Fruit fly (Drosophila melanogaster) whole organism, embryonic: ENCODE data around the gene CG9886.

Experiments used
- CG12155 ChIP-seq: fragments of 200-800 bp; sonication (Bioruptor generic); optimal IDR thresholded peaks from 3 replicates; lab custom pipeline; 2016; ENCODE audit warnings: missing biosample characterization, missing genetic modification characterization
- CG13296 ChIP-seq: fragments of 200-800 bp; sonication (Bioruptor generic); optimal IDR thresholded peaks from 3 replicates; lab custom pipeline; 2018; ENCODE audit warnings: missing biosample characterization, mild to moderate bottlenecking, missing genetic modification characterization
- CG17612 ChIP-seq: fragments of 200-800 bp; sonication (Bioruptor generic); IDR thresholded peaks from 2 replicates; pipeline ENCODE4 v1.3.6; 2022; ENCODE audit warnings: missing biosample characterization, missing genetic modification characterization
- CG31388 ChIP-seq: fragments of 200-800 bp; sonication (Bioruptor generic); optimal IDR thresholded peaks from 2 replicates; lab custom pipeline; 2016; ENCODE audit warnings: missing biosample characterization, missing genetic modification characterization
- CG3847 ChIP-seq: fragments of 200-800 bp; sonication (Bioruptor generic); IDR thresholded peaks from 2 replicates; pipeline ENCODE4 v1.3.6; 2022; ENCODE audit warnings: missing biosample characterization, missing genetic modification characterization
- Chrac-16 ChIP-seq: fragments of 200-800 bp; sonication (Bioruptor generic); optimal IDR thresholded peaks from 3 replicates; lab custom pipeline; 2016; ENCODE audit warnings: missing biosample characterization, missing genetic modification characterization
- GATAe ChIP-seq: fragments of 200-800 bp; sonication (Bioruptor generic); conservative IDR thresholded peaks from 2 replicates; pipeline ENCODE4 v1.3.6; 2022; ENCODE audit warnings: missing biosample characterization, missing genetic modification characterization
- Gsc ChIP-seq: fragments of 200-800 bp; sonication (Bioruptor generic); IDR thresholded peaks from 2 replicates; pipeline ENCODE4 v1.3.6; 2022; ENCODE audit warnings: missing biosample characterization, missing genetic modification characterization
- Hr3 ChIP-seq: fragments of 200-800 bp; sonication (Bioruptor generic); optimal IDR thresholded peaks from 3 replicates; lab custom pipeline; 2016; ENCODE audit warnings: missing biosample characterization, missing genetic modification characterization
- Vsx1 ChIP-seq: fragments of 200-800 bp; sonication (Bioruptor generic); optimal IDR thresholded peaks from 2 replicates; lab custom pipeline; 2017; ENCODE audit warnings: missing biosample characterization, mild to moderate bottlenecking, missing genetic modification characterization, missing genetic modification reagents
- knrl ChIP-seq: fragments of 200-800 bp; sonication (Bioruptor generic); IDR thresholded peaks from 3 replicates; pipeline ENCODE4 v1.3.6; 2022; ENCODE audit warnings: missing biosample characterization, missing genetic modification characterization; ENCODE audit not compliant: partially characterized antibody
- mld ChIP-seq: fragments of 200-800 bp; sonication (Bioruptor generic); IDR thresholded peaks from 3 replicates; pipeline ENCODE4 v1.3.6; 2022; ENCODE audit warnings: missing biosample characterization, missing genetic modification characterization; ENCODE audit not compliant: partially characterized antibody

DNA sequence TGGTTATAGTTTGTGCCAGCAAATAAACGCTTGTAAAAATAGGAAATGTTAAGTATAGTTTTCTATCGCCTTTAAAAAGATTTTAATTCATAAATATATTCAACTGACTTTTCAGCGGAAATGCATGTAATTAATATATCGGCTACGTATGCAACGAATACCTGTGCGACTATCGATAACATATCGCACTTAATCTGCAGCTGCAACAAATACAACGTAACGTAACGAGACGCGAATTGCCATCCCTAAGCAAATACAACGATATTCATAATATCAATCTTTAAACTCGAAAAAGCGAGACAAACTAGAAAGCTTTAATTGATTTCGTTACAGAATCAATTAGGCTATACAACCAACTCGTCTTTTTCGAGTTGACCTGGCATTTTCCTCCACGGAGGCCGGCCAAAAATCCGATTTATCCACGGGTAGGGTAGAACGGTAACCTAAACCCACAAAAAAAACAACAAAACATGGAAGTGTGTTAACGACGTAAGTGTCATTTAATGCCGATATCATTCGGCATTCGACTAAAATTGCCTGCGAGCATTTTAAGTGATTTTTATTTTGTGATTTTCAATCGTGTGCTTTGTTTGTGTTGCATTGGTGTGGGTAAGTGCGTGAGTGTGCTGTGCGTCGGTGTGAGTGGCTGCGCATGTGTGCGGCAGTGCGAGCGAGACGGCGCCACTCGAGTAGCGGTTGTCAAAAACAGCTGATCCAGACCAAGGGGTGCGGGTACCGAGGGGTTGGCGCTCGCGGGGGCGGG, 44.8 kb upstream of the CG9886 start, which contains the start of gene Atxn7:
- TF ChIP-seq Chrac-16 (no peak), GATAe (GFP tag; lab: Robert Waterston, UW) (no peak), Vsx1 (peak; percentile 81), CG12155 (GFP tag; lab: Kevin White, UChicago) (peak; percentile 99), mld (GFP tag; lab: Robert Waterston, UW) (peak; percentile 79; the same call in 2 of the 3 replicates), CG3847 (GFP tag; lab: Robert Waterston, UW) (peak; percentile 36; the same call in 1 of the 2 replicates), CG31388 (GFP tag; lab: Kevin White, UChicago) (no peak), knrl (GFP tag; lab: Robert Waterston, UW) (peak; percentile 86), Gsc (GFP tag; lab: Robert Waterston, UW) (no peak), CG17612 (GFP tag; lab: Robert Waterston, UW) (no peak; the same call in 1 of the 2 replicates), Hr3 (GFP tag; lab: Kevin White, UChicago) (no peak), CG13296 (peak; percentile 79)
